Worm (Caenorhabditis elegans): ENCODE data around the gene alh-2.

- TF ChIP-seq ref-1 (GFP tag; conservative IDR thresholded peaks at IDR 0.05): no peak
- no peak for TF ChIP-seq klf-2 (GFP tag; conservative IDR thresholded peaks at IDR 0.05)
- no peak for TF ChIP-seq T22C8.4 (GFP tag; IDR thresholded peaks at IDR 0.05)
These were observed 41.4 kb downstream of the alh-2 start, which contains the start of gene srh-5 for ce11 chrV:1685328-1685727.
